Fruit fly (Drosophila melanogaster) S2 (cell line): ENCODE results near the gene CG15728.

Experiments used
- CG8478 ChIP-seq: fragments of >200 bp; optimal IDR thresholded peaks from 2 replicates; lab custom pipeline; 2018
- CTCF ChIP-seq, 2 experiments: fragments of >200 bp; optimal IDR thresholded peaks; 2 replicates each; lab custom pipeline; 2018

dm6 chrX:12578328-12578700 lies 45.8 kb upstream of the CG15728 start:
- TF ChIP-seq CG8478 (lab: Kevin White, UChicago) = no peak
- no peak for TF ChIP-seq CTCF (optimal IDR thresholded peaks at IDR 0.05; lab: Kevin White, UChicago)
